Worm (Caenorhabditis elegans) whole organism, L1 larva: ENCODE measurements around the gene cnc-11.

Source experiments
- C16A3.4 ChIP-seq: fragments of 150-350 bp; optimal IDR thresholded peaks from 2 replicates; lab custom pipeline; 2014; ENCODE audit warnings: missing biosample characterization, missing genetic modification characterization
- C34B4.2 ChIP-seq: sonication (generic microtip); optimal IDR thresholded peaks from 2 replicates; lab custom pipeline; 2017; ENCODE audit warnings: mild to moderate bottlenecking, missing genetic modification characterization, missing compliant biosample characterization
- Y116A8C.19 ChIP-seq: sonication (generic microtip); optimal IDR thresholded peaks from 2 replicates; lab custom pipeline; 2016; ENCODE audit warnings: missing compliant biosample characterization, missing genetic modification characterization, borderline replicate concordance
- alr-1 ChIP-seq: fragments of 200-800 bp; sonication (Bioruptor generic); optimal IDR thresholded peaks from 2 replicates; lab custom pipeline; 2018; ENCODE audit warnings: borderline replicate concordance, mild to moderate bottlenecking, missing genetic modification characterization, missing compliant biosample characterization
- aly-2 ChIP-seq: fragments of 150-350 bp; optimal IDR thresholded peaks from 2 replicates; lab custom pipeline; 2014; ENCODE audit warnings: missing biosample characterization, missing genetic modification characterization
- ceh-82 ChIP-seq, 3 experiments: fragments of 150-350 bp in 1 of 3; sonication (generic microtip) in 2 of 3; optimal IDR thresholded peaks; 2 replicates each; lab custom pipeline; 2014 to 2017; ENCODE audit warnings: missing biosample characterization in 3 of 3, missing genetic modification characterization in 3 of 3
- ceh-90 ChIP-seq: sonication (generic microtip); optimal IDR thresholded peaks from 2 replicates; lab custom pipeline; 2016; ENCODE audit warnings: missing genetic modification characterization, missing compliant biosample characterization
- dpl-1 ChIP-seq, 3 experiments: fragments of 150-350 bp in 2 of 3; sonication (generic microtip) in 1 of 3; optimal IDR thresholded peaks; 2 replicates each; lab custom pipeline; 2014 to 2017; ENCODE audit warnings: missing biosample characterization in 3 of 3, missing genetic modification characterization in 3 of 3, missing genetic modification reagents in 3 of 3
- dsc-1 ChIP-seq: sonication (generic microtip); optimal IDR thresholded peaks from 2 replicates; lab custom pipeline; 2016; ENCODE audit warnings: mild to moderate bottlenecking, missing genetic modification characterization, missing compliant biosample characterization
- egl-27 ChIP-seq, 2 experiments: fragments of 150-350 bp in 1 of 2; sonication (generic microtip); optimal IDR thresholded peaks; 3 replicates each; lab custom pipeline; 2017 to 2018; ENCODE audit warnings: missing biosample characterization in 2 of 2, missing genetic modification characterization in 2 of 2, missing genetic modification reagents in 2 of 2
- elt-2 ChIP-seq: sonication (generic microtip); optimal IDR thresholded peaks from 2 replicates; lab custom pipeline; 2016; ENCODE audit warnings: missing genetic modification characterization, mild to moderate bottlenecking, inconsistent platforms, missing compliant biosample characterization, missing genetic modification reagents
- fkh-8 ChIP-seq: sonication (generic microtip); optimal IDR thresholded peaks from 2 replicates; lab custom pipeline; 2016; ENCODE audit warnings: mild to moderate bottlenecking, missing genetic modification characterization, missing compliant biosample characterization
- fos-1 ChIP-seq: fragments of 150-350 bp; optimal IDR thresholded peaks from 2 replicates; lab custom pipeline; 2014; ENCODE audit warnings: missing biosample characterization, missing genetic modification characterization
- hlh-4 ChIP-seq: sonication (generic microtip); optimal IDR thresholded peaks from 2 replicates; lab custom pipeline; 2016; ENCODE audit warnings: mild to moderate bottlenecking, missing genetic modification characterization, missing compliant biosample characterization
- irx-1 ChIP-seq: sonication (generic microtip); optimal IDR thresholded peaks from 2 replicates; lab custom pipeline; 2016; ENCODE audit warnings: missing genetic modification characterization, missing compliant biosample characterization
- lin-13 ChIP-seq: fragments of 150-350 bp; optimal IDR thresholded peaks from 2 replicates; lab custom pipeline; 2014; ENCODE audit warnings: missing biosample characterization, missing genetic modification reagents, missing genetic modification characterization
- lin-15B ChIP-seq: fragments of 150-350 bp; sonication (generic microtip); optimal IDR thresholded peaks from 3 replicates; lab custom pipeline; 2014; ENCODE audit warnings: missing biosample characterization, missing genetic modification characterization
- mef-2 ChIP-seq: fragments of 150-350 bp; optimal IDR thresholded peaks from 2 replicates; lab custom pipeline; 2014; ENCODE audit warnings: missing biosample characterization, missing genetic modification characterization
- nhr-11 ChIP-seq: fragments of 150-350 bp; optimal IDR thresholded peaks from 2 replicates; lab custom pipeline; 2014; ENCODE audit warnings: missing biosample characterization, missing genetic modification characterization
- nhr-20 ChIP-seq: sonication (generic microtip); optimal IDR thresholded peaks from 2 replicates; lab custom pipeline; 2016; ENCODE audit warnings: mild to moderate bottlenecking, missing genetic modification characterization, missing compliant biosample characterization
- nhr-237 ChIP-seq: fragments of 150-350 bp; optimal IDR thresholded peaks from 2 replicates; lab custom pipeline; 2014; ENCODE audit warnings: missing biosample characterization, missing genetic modification characterization
- nhr-47 ChIP-seq: sonication (generic microtip); optimal IDR thresholded peaks from 2 replicates; lab custom pipeline; 2016; ENCODE audit warnings: mild to moderate bottlenecking, missing genetic modification characterization, moderate library complexity, missing compliant biosample characterization
- nhr-71 ChIP-seq: sonication (generic microtip); optimal IDR thresholded peaks from 2 replicates; lab custom pipeline; 2016; ENCODE audit warnings: mild to moderate bottlenecking, missing genetic modification characterization, moderate library complexity, missing compliant biosample characterization
- nhr-77 ChIP-seq: fragments of 150-350 bp; optimal IDR thresholded peaks from 2 replicates; lab custom pipeline; 2014; ENCODE audit warnings: missing biosample characterization, missing genetic modification characterization
- nhr-90 ChIP-seq: sonication (generic microtip); optimal IDR thresholded peaks from 2 replicates; lab custom pipeline; 2016; ENCODE audit warnings: mild to moderate bottlenecking, missing genetic modification characterization, missing compliant biosample characterization; ENCODE audit not compliant: poor library complexity
- pag-3 ChIP-seq: sonication (generic microtip); optimal IDR thresholded peaks from 2 replicates; lab custom pipeline; 2017; ENCODE audit warnings: missing genetic modification characterization, mild to moderate bottlenecking, missing compliant biosample characterization, antibody characterized with exemption, borderline replicate concordance; ENCODE audit not compliant: insufficient read depth
- pax-3 ChIP-seq: fragments of 200-800 bp; sonication (Bioruptor generic); optimal IDR thresholded peaks from 2 replicates; lab custom pipeline; 2018; ENCODE audit warnings: mild to moderate bottlenecking, missing genetic modification characterization, moderate library complexity, missing compliant biosample characterization
- skn-1 ChIP-seq: fragments of 150-350 bp; optimal IDR thresholded peaks from 2 replicates; lab custom pipeline; 2014; ENCODE audit warnings: missing biosample characterization, missing genetic modification characterization
- sox-4 ChIP-seq: sonication (generic microtip); optimal IDR thresholded peaks from 2 replicates; lab custom pipeline; 2016; ENCODE audit warnings: missing genetic modification characterization, missing compliant biosample characterization
- sup-37 ChIP-seq: fragments of 200-800 bp; sonication (Bioruptor generic); optimal IDR thresholded peaks from 2 replicates; lab custom pipeline; 2018; ENCODE audit warnings: mild to moderate bottlenecking, missing genetic modification characterization, missing compliant biosample characterization
- tbx-2 ChIP-seq: sonication (generic microtip); optimal IDR thresholded peaks from 2 replicates; lab custom pipeline; 2016; ENCODE audit warnings: missing genetic modification characterization, missing compliant biosample characterization
- unc-130 ChIP-seq: fragments of 150-350 bp; optimal IDR thresholded peaks from 2 replicates; lab custom pipeline; 2017; ENCODE audit warnings: missing biosample characterization, missing genetic modification characterization, inconsistent platforms
- unc-86 ChIP-seq: sonication (generic microtip); optimal IDR thresholded peaks from 2 replicates; lab custom pipeline; 2016; ENCODE audit warnings: missing genetic modification characterization, missing compliant biosample characterization
- unc-98 ChIP-seq: fragments of 200-800 bp; sonication (Bioruptor generic); IDR thresholded peaks from 2 replicates; pipeline ENCODE4 v1.3.6; 2022; ENCODE audit warnings: missing genetic modification characterization, missing compliant biosample characterization
- vab-15 ChIP-seq: sonication (generic microtip); optimal IDR thresholded peaks from 2 replicates; lab custom pipeline; 2017; ENCODE audit warnings: missing genotype, mild to moderate bottlenecking, missing genetic modification characterization, missing compliant biosample characterization
- ztf-11 ChIP-seq, 2 experiments: sonication (generic microtip); optimal IDR thresholded peaks; 2 replicates each; lab custom pipeline; 2016 to 2017; ENCODE audit warnings: missing genetic modification characterization in 2 of 2, missing biosample characterization in 1 of 2, missing compliant biosample characterization in 1 of 2

The cnc-11 gene

DNA sequence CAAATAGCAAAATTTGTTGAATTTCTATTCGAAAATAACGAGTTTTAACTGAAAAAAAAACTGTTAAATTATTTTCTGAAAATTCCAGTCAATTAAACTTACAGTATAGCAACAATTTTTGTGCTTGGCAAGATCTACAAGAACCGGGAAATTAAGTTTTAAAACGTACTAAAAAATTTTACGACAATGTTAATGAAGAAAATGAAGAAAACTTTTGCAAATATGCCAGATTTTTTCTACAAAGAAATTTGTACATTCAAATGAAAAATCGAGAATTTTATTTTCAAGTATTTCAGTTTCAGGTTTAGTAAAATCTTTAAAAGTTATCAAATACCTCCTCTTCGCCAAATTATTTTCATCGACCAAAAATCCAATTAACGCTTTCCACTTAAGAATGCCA lies at the start of gene cnc-11:
cnc-11 (plus strand) TSS at position 301 of the 400 bp plus-strand sequence.
- TF ChIP-seq nhr-90 (tag; lab: Kevin White, UChicago) (no peak), nhr-237 (no peak), dsc-1 (tag; lab: Kevin White, UChicago) (no peak), pag-3 (tag; lab: Kevin White, UChicago) (no peak), lin-15B (tag; lab: Kevin White, UChicago) (no peak), unc-98 (GFP tag; lab: Robert Waterston, UW) (no peak), ceh-90 (tag; lab: Kevin White, UChicago) (no peak), irx-1 (no peak), fos-1 (tag; lab: Kevin White, UChicago) (no peak), lin-13 (no peak), dpl-1 (GFP tag; optimal IDR thresholded peaks at IDR 0.05; lab: Kevin White, UChicago) (no peak), tbx-2 (no peak), Y116A8C.19 (tag; lab: Kevin White, UChicago) (no peak), elt-2 (tag; lab: Kevin White, UChicago) (no peak)

DNA sequence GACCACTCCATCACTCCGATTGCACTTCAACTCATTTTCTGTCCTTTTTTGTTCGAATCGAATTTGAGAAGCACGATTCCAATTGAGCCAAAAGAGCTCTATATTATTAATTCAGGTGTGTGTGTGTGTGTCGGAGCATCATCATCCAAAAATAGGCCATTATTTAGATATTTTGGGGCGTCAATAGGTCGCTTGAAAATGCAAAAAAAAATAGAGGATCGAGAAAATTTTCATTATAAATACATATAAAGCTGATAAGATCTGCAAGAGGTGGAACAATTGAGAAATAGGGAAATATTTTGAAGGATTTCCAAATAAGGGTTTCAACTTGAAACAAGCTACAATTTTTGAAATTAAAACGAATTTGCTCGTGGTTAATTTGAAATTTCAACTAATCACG lies 49.2 kb upstream of the cnc-11 start, which contains the start of gene Y75B7AR.1:
Y75B7AR.1 (minus strand) TSS at position 101 of the 400 bp plus-strand sequence.
- TF ChIP-seq nhr-237 (no peak), fkh-8 (tag; lab: Kevin White, UChicago) (no peak), nhr-47 (no peak), hlh-4 (no peak), vab-15 (tag; lab: Kevin White, UChicago) (no peak), ceh-82 (tag; optimal IDR thresholded peaks at IDR 0.05; lab: Kevin White, UChicago) (no peak), mef-2 (tag; lab: Kevin White, UChicago) (no peak), unc-86 (tag; lab: Kevin White, UChicago) (no peak), C34B4.2 (tag; lab: Kevin White, UChicago) (no peak), C16A3.4 (tag; lab: Kevin White, UChicago) (no peak), nhr-20 (no peak), nhr-77 (no peak), skn-1 (tag; lab: Kevin White, UChicago) (no peak), unc-98 (GFP tag; lab: Robert Waterston, UW) (no peak), egl-27 (tag; optimal IDR thresholded peaks at IDR 0.05; lab: Kevin White, UChicago) (no peak), sup-37 (GFP tag; lab: Kevin White, UChicago) (no peak), nhr-11 (tag; lab: Kevin White, UChicago) (no peak)
- TF ChIP-seq, all 84 proteins: peak for 0

DNA sequence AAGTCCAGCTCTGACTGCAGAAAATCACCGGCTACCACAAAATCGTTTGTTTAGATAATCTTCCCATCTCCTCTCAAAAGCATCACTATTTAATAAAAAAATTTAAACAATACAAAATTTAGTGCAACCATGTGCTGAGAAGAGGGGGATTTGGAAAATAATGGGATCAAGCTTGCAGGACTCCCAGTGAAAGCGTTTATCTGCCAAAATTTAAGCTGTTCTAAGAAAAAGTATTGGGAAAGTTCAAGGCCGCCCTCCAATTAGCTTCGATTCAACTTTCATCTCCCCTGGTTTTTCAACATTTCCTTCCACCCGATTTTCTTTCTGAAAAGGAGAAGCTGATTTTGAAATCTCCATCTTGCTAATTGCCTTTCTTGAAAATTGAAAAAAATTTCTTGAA lies 34.0 kb upstream of the cnc-11 start:
- TF ChIP-seq pag-3 (tag; lab: Kevin White, UChicago) (no peak), sox-4 (tag; lab: Kevin White, UChicago) (peak; percentile 58), nhr-47 (peak; percentile 7), unc-86 (tag; lab: Kevin White, UChicago) (no peak), tbx-2 (no peak), dsc-1 (tag; lab: Kevin White, UChicago) (peak; percentile 57), unc-130 (tag; lab: Kevin White, UChicago) (no peak), aly-2 (no peak)

DNA sequence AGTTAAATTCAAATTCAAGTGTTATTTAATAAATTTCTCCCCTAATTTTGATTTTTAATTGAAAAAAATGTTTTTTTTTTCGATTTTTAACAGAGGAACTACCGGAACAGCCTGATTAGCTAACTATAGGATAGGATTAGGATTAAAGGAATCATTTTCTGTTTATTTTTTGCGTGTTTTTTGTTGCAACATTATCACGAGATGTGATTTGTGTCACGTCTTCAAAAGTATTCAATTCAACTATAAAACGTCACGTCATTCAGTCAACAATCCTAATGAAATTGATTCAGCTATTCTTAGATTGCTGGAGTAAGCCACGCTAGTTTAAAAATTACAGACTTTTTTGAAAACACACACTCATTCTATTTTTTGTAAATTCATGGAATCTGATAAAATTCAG lies 31.4 kb upstream of the cnc-11 start:
- TF ChIP-seq sox-4 (tag; lab: Kevin White, UChicago) (peak; percentile 63), skn-1 (tag; lab: Kevin White, UChicago) (no peak), dsc-1 (tag; lab: Kevin White, UChicago) (peak; percentile 83), pax-3 (tag; lab: Kevin White, UChicago) (peak; percentile 62), ztf-11 (tag; optimal IDR thresholded peaks at IDR 0.05; lab: Kevin White, UChicago) (no peak), nhr-71 (tag; lab: Kevin White, UChicago) (peak; percentile 17), alr-1 (tag; lab: Kevin White, UChicago) (no peak), nhr-47 (peak; percentile 7)
